Worm (Caenorhabditis elegans) whole organism, L1 larva: Measurements from ENCODE around the gene T06C12.9.

Source experiments
- C34B4.2 ChIP-seq: sonication (generic microtip); optimal IDR thresholded peaks from 2 replicates; lab custom pipeline; 2017; ENCODE audit warnings: mild to moderate bottlenecking, missing genetic modification characterization, missing compliant biosample characterization
- F16B12.6 ChIP-seq: fragments of 150-350 bp; optimal IDR thresholded peaks from 2 replicates; lab custom pipeline; 2014; ENCODE audit warnings: missing biosample characterization, missing genetic modification characterization
- alr-1 ChIP-seq: fragments of 200-800 bp; sonication (Bioruptor generic); optimal IDR thresholded peaks from 2 replicates; lab custom pipeline; 2018; ENCODE audit warnings: borderline replicate concordance, mild to moderate bottlenecking, missing genetic modification characterization, missing compliant biosample characterization
- aly-2 ChIP-seq: fragments of 150-350 bp; optimal IDR thresholded peaks from 2 replicates; lab custom pipeline; 2014; ENCODE audit warnings: missing biosample characterization, missing genetic modification characterization
- ama-1 ChIP-seq: fragments of 150-350 bp; optimal IDR thresholded peaks from 2 replicates; lab custom pipeline; 2014
- blmp-1 ChIP-seq: fragments of 150-350 bp; optimal IDR thresholded peaks from 2 replicates; lab custom pipeline; 2014; ENCODE audit warnings: missing biosample characterization, missing genetic modification characterization
- ceh-88 ChIP-seq: fragments of 200-800 bp; sonication (Bioruptor generic); IDR thresholded peaks from 2 replicates; pipeline ENCODE4 v1.3.6; 2022; ENCODE audit warnings: missing genetic modification characterization, missing compliant biosample characterization
- dpl-1 ChIP-seq, 3 experiments: fragments of 150-350 bp in 2 of 3; sonication (generic microtip) in 1 of 3; optimal IDR thresholded peaks; 2 replicates each; lab custom pipeline; 2014 to 2017; ENCODE audit warnings: missing biosample characterization in 3 of 3, missing genetic modification characterization in 3 of 3, missing genetic modification reagents in 3 of 3
- dsc-1 ChIP-seq: sonication (generic microtip); optimal IDR thresholded peaks from 2 replicates; lab custom pipeline; 2016; ENCODE audit warnings: mild to moderate bottlenecking, missing genetic modification characterization, missing compliant biosample characterization
- efl-3 ChIP-seq: fragments of 200-800 bp; sonication (Bioruptor generic); optimal IDR thresholded peaks from 2 replicates; lab custom pipeline; 2018; ENCODE audit warnings: mild to moderate bottlenecking, missing genetic modification characterization, missing compliant biosample characterization
- egl-13 ChIP-seq: sonication (generic microtip); optimal IDR thresholded peaks from 2 replicates; lab custom pipeline; 2016; ENCODE audit warnings: missing genotype, missing genetic modification reagents, missing genetic modification characterization, missing compliant biosample characterization
- ets-5 ChIP-seq: fragments of 200-800 bp; sonication (Bioruptor generic); IDR thresholded peaks from 2 replicates; pipeline ENCODE4 v1.3.6; 2022; ENCODE audit warnings: missing genetic modification characterization, missing compliant biosample characterization
- fkh-8 ChIP-seq: sonication (generic microtip); optimal IDR thresholded peaks from 2 replicates; lab custom pipeline; 2016; ENCODE audit warnings: mild to moderate bottlenecking, missing genetic modification characterization, missing compliant biosample characterization
- hlh-4 ChIP-seq: sonication (generic microtip); optimal IDR thresholded peaks from 2 replicates; lab custom pipeline; 2016; ENCODE audit warnings: mild to moderate bottlenecking, missing genetic modification characterization, missing compliant biosample characterization
- hpl-2 ChIP-seq: fragments of 150-350 bp; optimal IDR thresholded peaks from 2 replicates; lab custom pipeline; 2014; ENCODE audit warnings: missing biosample characterization, missing genetic modification reagents, missing genetic modification characterization
- jun-1 ChIP-seq: fragments of 150-350 bp; optimal IDR thresholded peaks from 2 replicates; lab custom pipeline; 2014; ENCODE audit warnings: missing biosample characterization, missing genetic modification reagents, missing genetic modification characterization
- lin-13 ChIP-seq: fragments of 150-350 bp; optimal IDR thresholded peaks from 2 replicates; lab custom pipeline; 2014; ENCODE audit warnings: missing biosample characterization, missing genetic modification reagents, missing genetic modification characterization
- lin-14 ChIP-seq: fragments of 200-800 bp; sonication (Bioruptor generic); optimal IDR thresholded peaks from 2 replicates; lab custom pipeline; 2018; ENCODE audit warnings: mild to moderate bottlenecking, missing genetic modification characterization, moderate library complexity, missing compliant biosample characterization
- lin-15B ChIP-seq: fragments of 150-350 bp; sonication (generic microtip); optimal IDR thresholded peaks from 3 replicates; lab custom pipeline; 2014; ENCODE audit warnings: missing biosample characterization, missing genetic modification characterization
- lin-35 ChIP-seq, 2 experiments: fragments of 150-350 bp; optimal IDR thresholded peaks; 2 replicates each; lab custom pipeline; 2014; ENCODE audit warnings: missing biosample characterization in 2 of 2, missing genetic modification characterization in 2 of 2, missing genetic modification reagents in 2 of 2
- lir-3 ChIP-seq: sonication (generic microtip); optimal IDR thresholded peaks from 2 replicates; lab custom pipeline; 2016; ENCODE audit warnings: mild to moderate bottlenecking, missing genetic modification characterization, moderate library complexity, missing compliant biosample characterization; ENCODE audit not compliant: poor library complexity
- mab-9 ChIP-seq: fragments of 200-800 bp; sonication (Bioruptor generic); IDR thresholded peaks from 2 replicates; pipeline ENCODE4 v1.3.6; 2022; ENCODE audit warnings: missing genetic modification reagents, missing genetic modification characterization, missing compliant biosample characterization
- nhr-11 ChIP-seq: fragments of 150-350 bp; optimal IDR thresholded peaks from 2 replicates; lab custom pipeline; 2014; ENCODE audit warnings: missing biosample characterization, missing genetic modification characterization
- nhr-12 ChIP-seq: sonication (generic microtip); optimal IDR thresholded peaks from 2 replicates; lab custom pipeline; 2017; ENCODE audit warnings: missing biosample characterization, missing genetic modification characterization
- nhr-20 ChIP-seq: sonication (generic microtip); optimal IDR thresholded peaks from 2 replicates; lab custom pipeline; 2016; ENCODE audit warnings: mild to moderate bottlenecking, missing genetic modification characterization, missing compliant biosample characterization
- nhr-237 ChIP-seq: fragments of 150-350 bp; optimal IDR thresholded peaks from 2 replicates; lab custom pipeline; 2014; ENCODE audit warnings: missing biosample characterization, missing genetic modification characterization
- nhr-28 ChIP-seq: fragments of 150-350 bp; optimal IDR thresholded peaks from 2 replicates; lab custom pipeline; 2014; ENCODE audit warnings: missing biosample characterization, missing genetic modification characterization
- nhr-47 ChIP-seq: sonication (generic microtip); optimal IDR thresholded peaks from 2 replicates; lab custom pipeline; 2016; ENCODE audit warnings: mild to moderate bottlenecking, missing genetic modification characterization, moderate library complexity, missing compliant biosample characterization
- nhr-71 ChIP-seq: sonication (generic microtip); optimal IDR thresholded peaks from 2 replicates; lab custom pipeline; 2016; ENCODE audit warnings: mild to moderate bottlenecking, missing genetic modification characterization, moderate library complexity, missing compliant biosample characterization
- nhr-76 ChIP-seq: sonication (generic microtip); optimal IDR thresholded peaks from 2 replicates; lab custom pipeline; 2017; ENCODE audit warnings: missing biosample characterization, missing genetic modification characterization
- nhr-77 ChIP-seq: fragments of 150-350 bp; optimal IDR thresholded peaks from 2 replicates; lab custom pipeline; 2014; ENCODE audit warnings: missing biosample characterization, missing genetic modification characterization
- nhr-84 ChIP-seq: sonication (generic microtip); optimal IDR thresholded peaks from 2 replicates; lab custom pipeline; 2017; ENCODE audit warnings: missing biosample characterization, missing genetic modification characterization
- nhr-85 ChIP-seq: sonication (generic microtip); peaks from one replicate; lab custom pipeline; 2016; ENCODE audit warnings: missing genetic modification characterization, inconsistent platforms, missing compliant biosample characterization
- pax-3 ChIP-seq: fragments of 200-800 bp; sonication (Bioruptor generic); optimal IDR thresholded peaks from 2 replicates; lab custom pipeline; 2018; ENCODE audit warnings: mild to moderate bottlenecking, missing genetic modification characterization, moderate library complexity, missing compliant biosample characterization
- rnt-1 ChIP-seq: sonication (generic microtip); optimal IDR thresholded peaks from 2 replicates; lab custom pipeline; 2016; ENCODE audit warnings: mild to moderate bottlenecking, missing genetic modification characterization, moderate library complexity, missing compliant biosample characterization
- snu-23 ChIP-seq: sonication (generic microtip); optimal IDR thresholded peaks from 2 replicates; lab custom pipeline; 2016; ENCODE audit warnings: missing genetic modification characterization, missing compliant biosample characterization
- sptf-1 ChIP-seq: fragments of 150-350 bp; optimal IDR thresholded peaks from 2 replicates; lab custom pipeline; 2014; ENCODE audit warnings: missing biosample characterization, missing genetic modification characterization
- unc-62 ChIP-seq: fragments of 150-350 bp; optimal IDR thresholded peaks from 2 replicates; lab custom pipeline; 2014; ENCODE audit warnings: missing biosample characterization, missing genetic modification reagents, missing genetic modification characterization
- unc-86 ChIP-seq: sonication (generic microtip); optimal IDR thresholded peaks from 2 replicates; lab custom pipeline; 2016; ENCODE audit warnings: missing genetic modification characterization, missing compliant biosample characterization
- vab-15 ChIP-seq: sonication (generic microtip); optimal IDR thresholded peaks from 2 replicates; lab custom pipeline; 2017; ENCODE audit warnings: missing genotype, mild to moderate bottlenecking, missing genetic modification characterization, missing compliant biosample characterization
- zag-1 ChIP-seq: fragments of 150-350 bp; optimal IDR thresholded peaks from 2 replicates; lab custom pipeline; 2014; ENCODE audit warnings: missing biosample characterization, missing genetic modification characterization

Gene T06C12.9

DNA sequence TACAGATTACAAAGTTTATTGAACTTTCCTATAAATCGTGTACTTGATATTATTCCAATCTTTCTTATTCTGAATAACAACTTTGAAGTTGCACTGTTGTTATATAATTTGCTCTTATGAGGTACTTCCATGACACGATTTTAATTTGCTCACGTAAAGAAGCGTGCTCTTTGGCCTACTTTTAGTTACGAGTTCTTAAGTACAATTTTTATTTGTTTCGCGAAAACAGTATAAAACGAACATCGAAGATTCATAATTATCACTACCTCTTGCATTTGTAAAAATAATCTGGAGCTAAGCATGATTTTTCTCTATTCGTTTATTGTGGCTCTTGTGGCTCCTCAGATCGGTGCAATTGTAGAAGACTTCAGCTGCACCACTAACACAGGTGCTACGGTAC is 27.8 kb upstream of the T06C12.9 start, which contains the start of gene F35E8.7:
Gene F35E8.7, plus strand, starts transcription at position 301 of the 400 bp plus-strand sequence.
- TF ChIP-seq unc-62 (no peak), blmp-1 (no peak), efl-3 (GFP tag; lab: Kevin White, UChicago) (no peak), nhr-237 (tag; lab: Kevin White, UChicago) (no peak), nhr-20 (no peak), nhr-71 (tag; lab: Kevin White, UChicago) (no peak), vab-15 (tag; lab: Kevin White, UChicago) (no peak), dsc-1 (no peak), C34B4.2 (no peak), aly-2 (tag; lab: Kevin White, UChicago) (no peak), alr-1 (tag; lab: Kevin White, UChicago) (no peak), ceh-88 (GFP tag; lab: Robert Waterston, UW) (no peak), nhr-28 (tag; lab: Kevin White, UChicago) (no peak)

DNA sequence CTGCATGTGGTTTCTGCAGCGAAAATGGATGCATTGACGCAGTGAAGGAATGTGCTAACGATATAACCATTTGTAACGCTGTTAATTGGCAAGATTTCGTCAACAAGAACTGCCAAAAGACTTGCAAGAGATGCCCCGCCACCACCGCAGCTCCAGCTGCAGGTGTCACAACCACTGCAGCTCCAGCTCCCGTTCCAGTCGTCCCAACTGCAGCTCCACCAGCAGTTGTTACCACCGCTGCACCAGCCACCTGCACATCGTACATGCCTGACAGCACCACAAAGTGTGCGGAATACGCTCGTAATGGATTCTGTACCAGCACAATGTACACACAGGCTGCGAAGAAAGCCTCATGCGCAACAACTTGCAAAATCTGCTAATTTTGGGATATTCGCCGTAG is 26.8 kb upstream of the T06C12.9 start:
- TF ChIP-seq lin-35 (GFP tag; optimal IDR thresholded peaks at IDR 0.05; lab: Kevin White, UChicago), result no peak
- TF ChIP-seq C34B4.2, result no peak
- TF ChIP-seq mab-9, result no peak
- TF ChIP-seq efl-3 (GFP tag; lab: Kevin White, UChicago), result no peak
- TF ChIP-seq hlh-4 (tag; lab: Kevin White, UChicago), result no peak
- no peak for TF ChIP-seq snu-23 (GFP tag; lab: Kevin White, UChicago)
- TF ChIP-seq nhr-76 (tag; lab: Kevin White, UChicago), result no peak
- TF ChIP-seq zag-1, result no peak
- no peak for TF ChIP-seq sptf-1 (tag; lab: Kevin White, UChicago)
- no peak for TF ChIP-seq ceh-88 (GFP tag; lab: Robert Waterston, UW)
- no peak for TF ChIP-seq unc-86
- TF ChIP-seq egl-13 (tag; lab: Kevin White, UChicago), result no peak
- no peak for TF ChIP-seq lin-13 (GFP tag; lab: Kevin White, UChicago)
- TF ChIP-seq lin-15B (tag; lab: Kevin White, UChicago), result no peak
- no peak for TF ChIP-seq pax-3 (tag; lab: Kevin White, UChicago)
- no peak for TF ChIP-seq jun-1

DNA sequence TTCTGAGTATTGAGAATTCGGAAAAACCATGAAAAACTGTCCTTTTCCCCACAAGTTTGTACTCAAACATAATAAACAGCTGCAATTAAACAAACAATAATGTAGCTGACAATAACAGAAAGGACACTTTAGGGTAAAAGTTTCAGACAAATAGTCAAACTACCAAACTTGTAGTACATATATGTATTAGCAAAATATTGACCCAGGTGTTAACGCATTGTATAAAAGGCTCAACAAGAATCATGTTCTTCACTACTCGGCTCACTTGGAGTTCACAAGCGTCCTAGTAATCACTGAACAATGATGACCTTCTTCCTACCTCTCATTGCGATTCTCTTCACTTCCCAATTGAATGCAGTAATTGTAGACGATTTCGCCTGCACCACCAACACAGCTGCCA is 26.0 kb upstream of the T06C12.9 start, which contains the start of gene F35E8.6:
Gene F35E8.6, plus strand, starts transcription at position 301 of the 400 bp plus-strand sequence.
- no peak for TF ChIP-seq unc-86
- TF ChIP-seq lin-35 (GFP tag; optimal IDR thresholded peaks at IDR 0.05; lab: Kevin White, UChicago), result no peak
- no peak for TF ChIP-seq nhr-77
- no peak for TF ChIP-seq nhr-84 (tag; lab: Kevin White, UChicago)
- no peak for TF ChIP-seq ets-5 (GFP tag; lab: Robert Waterston, UW)
- TF ChIP-seq nhr-12, result no peak
- TF ChIP-seq nhr-85 (tag; lab: Kevin White, UChicago), result no peak
- TF ChIP-seq nhr-47, result no peak
- TF ChIP-seq pax-3 (tag; lab: Kevin White, UChicago), result no peak
- TF ChIP-seq F16B12.6 (tag; lab: Kevin White, UChicago), result no peak
- no peak for TF ChIP-seq nhr-11 (tag; lab: Kevin White, UChicago)
- no peak for TF ChIP-seq lir-3
- no peak for TF ChIP-seq fkh-8 (tag; lab: Kevin White, UChicago)
- no peak for TF ChIP-seq rnt-1 (tag; lab: Kevin White, UChicago)
- TF ChIP-seq lin-14 (GFP tag; lab: Kevin White, UChicago), result no peak
- TF ChIP-seq egl-13 (tag; lab: Kevin White, UChicago), result no peak
- no peak for TF ChIP-seq dpl-1 (GFP tag; optimal IDR thresholded peaks at IDR 0.05; lab: Kevin White, UChicago)
- no peak for TF ChIP-seq hpl-2 (GFP tag; lab: Kevin White, UChicago)
- TF ChIP-seq ama-1, result no peak
- TF ChIP-seq ceh-88 (GFP tag; lab: Robert Waterston, UW), result no peak
